Fruit fly (Drosophila melanogaster): ENCODE results near the gene CG6836.

Gene CG6836

dm6 chr3L:18968193-18968969 is 18.0 kb downstream of the CG6836 start (continued):
- TF ChIP-seq Dp (GFP tag; optimal IDR thresholded peaks at IDR 0.05): no peak
- no peak for TF ChIP-seq CG7987 (GFP tag; optimal IDR thresholded peaks at IDR 0.05)
- TF ChIP-seq abd-A (tag; optimal IDR thresholded peaks at IDR 0.05): peak; percentile 2
- no peak for TF ChIP-seq fru (optimal IDR thresholded peaks at IDR 0.05)
- no peak for TF ChIP-seq emc (GFP tag; optimal IDR thresholded peaks at IDR 0.05)
- no peak for TF ChIP-seq CG6765 (GFP tag; optimal IDR thresholded peaks at IDR 0.05)
- no peak for TF ChIP-seq CG18262 (tag; optimal IDR thresholded peaks at IDR 0.05)
- TF ChIP-seq bcd (GFP tag; optimal IDR thresholded peaks at IDR 0.05): no peak
- no peak for TF ChIP-seq CG7556 (GFP tag; optimal IDR thresholded peaks at IDR 0.05)
- TF ChIP-seq btn (GFP tag; optimal IDR thresholded peaks at IDR 0.05): no peak
- no peak for TF ChIP-seq CG15011 (GFP tag; optimal IDR thresholded peaks at IDR 0.05)
- no peak for TF ChIP-seq row (GFP tag; IDR thresholded peaks at IDR 0.05)
- TF ChIP-seq onecut (GFP tag; IDR thresholded peaks at IDR 0.05): peak; percentile 13; the same call in 1 of the 2 replicates
- no peak for TF ChIP-seq luna (GFP tag; optimal IDR thresholded peaks at IDR 0.05)
- no peak for TF ChIP-seq CG12391 (tag; optimal IDR thresholded peaks at IDR 0.05)
- peak; percentile 65; the same call in 2 of the 3 replicates for TF ChIP-seq ci (GFP tag; IDR thresholded peaks at IDR 0.05)
- peak; percentile 30 for TF ChIP-seq ftz-f1 (GFP tag; optimal IDR thresholded peaks at IDR 0.05)
- no peak for TF ChIP-seq Six4 (GFP tag; optimal IDR thresholded peaks at IDR 0.05)
- no peak for TF ChIP-seq Sox102F (GFP tag; optimal IDR thresholded peaks at IDR 0.05)
- no peak for TF ChIP-seq ac (GFP tag; optimal IDR thresholded peaks at IDR 0.05)
- no peak for TF ChIP-seq CG17359 (tag; optimal IDR thresholded peaks at IDR 0.05)
- TF ChIP-seq lmd (GFP tag; IDR thresholded peaks at IDR 0.05): no peak
- TF ChIP-seq caup (GFP tag; optimal IDR thresholded peaks at IDR 0.05; ENCODE audit: severe bottlenecking): no peak
- no peak for TF ChIP-seq Abd-B (GFP tag; optimal IDR thresholded peaks at IDR 0.05)
- TF ChIP-seq CG12155 (GFP tag; optimal IDR thresholded peaks at IDR 0.05): no peak
- TF ChIP-seq crol (GFP tag; IDR thresholded peaks at IDR 0.05): no peak
- TF ChIP-seq HLH3B (GFP tag; IDR thresholded peaks at IDR 0.05): no peak
- no peak for TF ChIP-seq B-H2 (GFP tag; optimal IDR thresholded peaks at IDR 0.05)
- no peak for TF ChIP-seq CG4424 (GFP tag; optimal IDR thresholded peaks at IDR 0.05)
- TF ChIP-seq CG11695 (GFP tag; IDR thresholded peaks at IDR 0.05): no peak
- no peak for TF ChIP-seq E2f1 (GFP tag; IDR thresholded peaks at IDR 0.05)
- TF ChIP-seq CG6791 (GFP tag; IDR thresholded peaks at IDR 0.05; ENCODE audit: partially characterized antibody): 0 out of 3 replicates have a peak, but pooled peaks have one; percentile 39
- no peak for TF ChIP-seq ap (GFP tag; IDR thresholded peaks at IDR 0.05)
- no peak for TF ChIP-seq CG12942 (GFP tag; optimal IDR thresholded peaks at IDR 0.05)
- TF ChIP-seq Poxn (GFP tag; IDR thresholded peaks at IDR 0.05): no peak
- no peak for TF ChIP-seq CG5180 (GFP tag; optimal IDR thresholded peaks at IDR 0.05)
- TF ChIP-seq CG11456 (GFP tag; IDR thresholded peaks at IDR 0.05): 0 out of 3 replicates have a peak, but pooled peaks have one; percentile 50
- no peak for TF ChIP-seq CG17912 (GFP tag; optimal IDR thresholded peaks at IDR 0.05)
- TF ChIP-seq CG11504 (tag; optimal IDR thresholded peaks at IDR 0.05): no peak
- TF ChIP-seq lab (GFP tag; optimal IDR thresholded peaks at IDR 0.05): no peak
- TF ChIP-seq tio (GFP tag; optimal IDR thresholded peaks at IDR 0.05): no peak
- no peak for TF ChIP-seq CG31441 (GFP tag; IDR thresholded peaks at IDR 0.05)
- TF ChIP-seq CG8290 (GFP tag; optimal IDR thresholded peaks at IDR 0.05): no peak
- peak in 1 of 2 experiments; percentile 33 for TF ChIP-seq CG8290 (tag; optimal IDR thresholded peaks at IDR 0.05)
- 0 out of 3 replicates have a peak, but pooled peaks have one; percentile 18 for TF ChIP-seq ken (GFP tag; IDR thresholded peaks at IDR 0.05)
- TF ChIP-seq CG17829 (tag; optimal IDR thresholded peaks at IDR 0.05): no peak
- TF ChIP-seq Vsx1 (GFP tag; optimal IDR thresholded peaks at IDR 0.05): no peak
- no peak for TF ChIP-seq esg (GFP tag; conservative IDR thresholded peaks at IDR 0.05)
- TF ChIP-seq CkIIα-i1 (GFP tag; IDR thresholded peaks at IDR 0.05): no peak
- TF ChIP-seq Dbx (GFP tag; IDR thresholded peaks at IDR 0.05): no peak
- TF ChIP-seq CG11085 (GFP tag; IDR thresholded peaks at IDR 0.05): no peak
